Fruit fly (Drosophila melanogaster) whole organism, embryonic: ENCODE measurements around the gene CstF50.

ENCODE experiments used
- Adf1 ChIP-seq: fragments of 200-800 bp; sonication (Bioruptor generic); IDR thresholded peaks from 2 replicates; pipeline ENCODE4 v1.3.6; 2022; ENCODE audit warnings: missing biosample characterization, missing genetic modification characterization
- Blimp-1 ChIP-seq: fragments of 200-800 bp; sonication (Bioruptor generic); optimal IDR thresholded peaks from 3 replicates; lab custom pipeline; 2018; ENCODE audit warnings: missing biosample characterization, missing genetic modification characterization, mild to moderate bottlenecking, moderate library complexity, missing genetic modification reagents
- Bteb2 ChIP-seq: fragments of 200-800 bp; sonication (Bioruptor generic); optimal IDR thresholded peaks from 2 replicates; lab custom pipeline; 2016; ENCODE audit warnings: missing biosample characterization, missing genetic modification characterization
- CG12071 ChIP-seq: fragments of 200-800 bp; sonication (Bioruptor generic); optimal IDR thresholded peaks from 3 replicates; lab custom pipeline; 2018; ENCODE audit warnings: missing biosample characterization, mild to moderate bottlenecking, missing genetic modification characterization
- CG12769 ChIP-seq: fragments of 200-800 bp; sonication (Bioruptor generic); optimal IDR thresholded peaks from 2 replicates; lab custom pipeline; 2019; ENCODE audit warnings: missing biosample characterization, mild to moderate bottlenecking, missing genetic modification characterization, moderate library complexity
- CG13424 ChIP-seq: fragments of 200-800 bp; sonication (Bioruptor generic); optimal IDR thresholded peaks from 2 replicates; lab custom pipeline; 2019; ENCODE audit warnings: missing biosample characterization, mild to moderate bottlenecking, missing genetic modification characterization, moderate library complexity
- CG14965 ChIP-seq: fragments of 200-800 bp; sonication (Bioruptor generic); optimal IDR thresholded peaks from 2 replicates; lab custom pipeline; 2016; ENCODE audit warnings: missing biosample characterization, missing genetic modification characterization, borderline replicate concordance
- CG15073 ChIP-seq: fragments of 200-800 bp; sonication (Bioruptor generic); optimal IDR thresholded peaks from 2 replicates; lab custom pipeline; 2016; ENCODE audit warnings: missing biosample characterization, missing genetic modification characterization
- CG16813 ChIP-seq: fragments of 200-800 bp; sonication (Bioruptor generic); IDR thresholded peaks from 3 replicates; pipeline ENCODE4 v1.3.6; 2022; ENCODE audit warnings: missing biosample characterization, missing genetic modification characterization; ENCODE audit not compliant: partially characterized antibody
- CG2129 ChIP-seq: fragments of 200-800 bp; sonication (Bioruptor generic); IDR thresholded peaks from 2 replicates; pipeline ENCODE4 v1.3.6; 2022; ENCODE audit warnings: missing biosample characterization, missing genetic modification characterization; ENCODE audit not compliant: partially characterized antibody
- CG2712 ChIP-seq: fragments of 200-800 bp; optimal IDR thresholded peaks from 3 replicates; lab custom pipeline; 2019; ENCODE audit warnings: missing biosample characterization, mild to moderate bottlenecking, missing genetic modification characterization, moderate library complexity
- CG4328 ChIP-seq: fragments of 200-800 bp; sonication (Bioruptor generic); optimal IDR thresholded peaks from 3 replicates; lab custom pipeline; 2017; ENCODE audit warnings: missing biosample characterization, missing genetic modification reagents, missing genetic modification characterization
- CG6254 ChIP-seq: fragments of 200-800 bp; sonication (Bioruptor generic); optimal IDR thresholded peaks from 3 replicates; lab custom pipeline; 2017; ENCODE audit warnings: mild to moderate bottlenecking, missing biosample characterization, missing genetic modification reagents, missing genetic modification characterization
- CG6272 ChIP-seq: fragments of 200-800 bp; sonication (Bioruptor generic); IDR thresholded peaks from 2 replicates; pipeline ENCODE4 v1.3.6; 2022; ENCODE audit warnings: missing biosample characterization, missing genetic modification characterization
- CG6765 ChIP-seq: fragments of 200-800 bp; sonication (Bioruptor generic); optimal IDR thresholded peaks from 3 replicates; lab custom pipeline; 2017; ENCODE audit warnings: missing biosample characterization, mild to moderate bottlenecking, missing genetic modification characterization
- CG9437 ChIP-seq: fragments of 200-800 bp; sonication (Bioruptor generic); optimal IDR thresholded peaks from 2 replicates; lab custom pipeline; 2018; ENCODE audit warnings: missing biosample characterization, mild to moderate bottlenecking, missing genetic modification characterization
- CG9609 ChIP-seq: fragments of 200-800 bp; sonication (Bioruptor generic); optimal IDR thresholded peaks from 3 replicates; lab custom pipeline; 2016; ENCODE audit warnings: missing biosample characterization, missing genetic modification characterization
- Camta ChIP-seq: fragments of 200-800 bp; sonication (Bioruptor generic); optimal IDR thresholded peaks from 2 replicates; lab custom pipeline; 2016; ENCODE audit warnings: missing biosample characterization, missing genetic modification characterization
- D19B ChIP-seq: fragments of 200-800 bp; sonication (Bioruptor generic); optimal IDR thresholded peaks from 2 replicates; lab custom pipeline; 2017; ENCODE audit warnings: missing biosample characterization, mild to moderate bottlenecking, missing genetic modification characterization
- Hsf ChIP-seq: fragments of 200-800 bp; sonication (Bioruptor generic); optimal IDR thresholded peaks from 3 replicates; lab custom pipeline; 2016; ENCODE audit warnings: missing biosample characterization, missing genetic modification characterization
- Lpt ChIP-seq: fragments of >200 bp; optimal IDR thresholded peaks from 2 replicates; lab custom pipeline; 2018; ENCODE audit warnings: missing biosample characterization, missing genetic modification characterization
- Pdp1 ChIP-seq, 2 experiments: fragments of 200-800 bp; sonication (Bioruptor generic); optimal IDR thresholded peaks; 3 replicates each; lab custom pipeline; 2016; ENCODE audit warnings: missing biosample characterization in 2 of 2, missing genetic modification characterization in 2 of 2, mild to moderate bottlenecking in 1 of 2, moderate library complexity in 1 of 2
- Ravus ChIP-seq: fragments of 200-800 bp; sonication (Bioruptor generic); IDR thresholded peaks from 2 replicates; pipeline ENCODE4 v1.3.6; 2022; ENCODE audit warnings: missing biosample characterization, missing genetic modification characterization
- Scr ChIP-seq: fragments of 200-800 bp; sonication (Bioruptor generic); IDR thresholded peaks from 2 replicates; pipeline ENCODE4 v1.3.6; 2022; ENCODE audit warnings: missing biosample characterization, missing genetic modification characterization; ENCODE audit not compliant: partially characterized antibody
- Sin3A ChIP-seq: fragments of >200 bp; optimal IDR thresholded peaks from 2 replicates; lab custom pipeline; 2018
- Sox100B ChIP-seq: fragments of 200-800 bp; sonication (Bioruptor generic); optimal IDR thresholded peaks from 3 replicates; lab custom pipeline; 2018; ENCODE audit warnings: missing biosample characterization, mild to moderate bottlenecking, missing genetic modification characterization
- Stat92E ChIP-seq, 3 experiments: fragments of >200 bp in 2 of 3; fragments of 200-800 bp in 1 of 3; sonication (Bioruptor generic) in 1 of 3; optimal IDR thresholded peaks; 2 replicates each; lab custom pipeline; 2017 to 2019; ENCODE audit warnings: missing biosample characterization in 3 of 3, missing genetic modification characterization in 3 of 3, mild to moderate bottlenecking in 1 of 3, moderate library complexity in 1 of 3
- amos ChIP-seq: fragments of 200-800 bp; sonication (Bioruptor generic); IDR thresholded peaks from 2 replicates; pipeline ENCODE4 v1.3.6; 2022; ENCODE audit warnings: missing biosample characterization, missing genetic modification characterization; ENCODE audit not compliant: partially characterized antibody
- az2 ChIP-seq: fragments of 200-800 bp; sonication (Bioruptor generic); optimal IDR thresholded peaks from 3 replicates; lab custom pipeline; 2016; ENCODE audit warnings: missing biosample characterization, missing genetic modification characterization
- bbx ChIP-seq: fragments of 200-800 bp; sonication (Bioruptor generic); IDR thresholded peaks from 2 replicates; pipeline ENCODE4 v1.3.6; 2022; ENCODE audit warnings: missing biosample characterization, missing genetic modification characterization; ENCODE audit not compliant: partially characterized antibody
- dm ChIP-seq: fragments of 200-800 bp; sonication (Bioruptor generic); optimal IDR thresholded peaks from 3 replicates; lab custom pipeline; 2016; ENCODE audit warnings: missing biosample characterization, missing genetic modification characterization
- en ChIP-seq: fragments of 200-800 bp; sonication (Bioruptor generic); optimal IDR thresholded peaks from 2 replicates; lab custom pipeline; 2016; ENCODE audit warnings: missing biosample characterization, missing genetic modification characterization
- exex ChIP-seq: fragments of 200-800 bp; sonication (Bioruptor generic); optimal IDR thresholded peaks from 4 replicates; lab custom pipeline; 2018; ENCODE audit warnings: missing biosample characterization, mild to moderate bottlenecking, missing genetic modification characterization, moderate library complexity
- gfzf ChIP-seq: fragments of 200-800 bp; sonication (Bioruptor generic); optimal IDR thresholded peaks from 2 replicates; lab custom pipeline; 2016; ENCODE audit warnings: missing biosample characterization, mild to moderate bottlenecking, missing genetic modification characterization, moderate library complexity
- grau ChIP-seq: fragments of 200-800 bp; optimal IDR thresholded peaks from 3 replicates; lab custom pipeline; 2019; ENCODE audit warnings: missing biosample characterization, mild to moderate bottlenecking, missing genetic modification characterization, moderate library complexity
- gro ChIP-seq: fragments of 200-800 bp; sonication (Bioruptor generic); optimal IDR thresholded peaks from 2 replicates; lab custom pipeline; 2016; ENCODE audit warnings: missing biosample characterization, missing genetic modification characterization
- insv ChIP-seq, 2 experiments: fragments of 200-800 bp; sonication (Bioruptor generic); optimal IDR thresholded peaks; 3 replicates each; lab custom pipeline; 2016 to 2018; ENCODE audit warnings: missing biosample characterization in 2 of 2, missing genetic modification characterization in 2 of 2
- knrl ChIP-seq: fragments of 200-800 bp; sonication (Bioruptor generic); IDR thresholded peaks from 3 replicates; pipeline ENCODE4 v1.3.6; 2022; ENCODE audit warnings: missing biosample characterization, missing genetic modification characterization; ENCODE audit not compliant: partially characterized antibody
- oc ChIP-seq: fragments of 200-800 bp; sonication (Bioruptor generic); optimal IDR thresholded peaks from 2 replicates; lab custom pipeline; 2018; ENCODE audit warnings: missing biosample characterization, mild to moderate bottlenecking, missing genetic modification characterization, moderate library complexity
- sens-2 ChIP-seq: fragments of 200-800 bp; sonication (Bioruptor generic); IDR thresholded peaks from 2 replicates; pipeline ENCODE4 v1.3.6; 2022; ENCODE audit warnings: missing biosample characterization, missing genetic modification characterization
- shn ChIP-seq: fragments of 200-800 bp; sonication (Bioruptor generic); optimal IDR thresholded peaks from 3 replicates; lab custom pipeline; 2016; ENCODE audit warnings: missing biosample characterization, missing genetic modification characterization
- tna ChIP-seq: fragments of 200-800 bp; sonication (Bioruptor generic); IDR thresholded peaks from 2 replicates; pipeline ENCODE4 v1.3.6; 2022; ENCODE audit warnings: missing biosample characterization, missing genetic modification characterization; ENCODE audit not compliant: partially characterized antibody
- twi ChIP-seq: fragments of 200-800 bp; optimal IDR thresholded peaks from 2 replicates; lab custom pipeline; 2019; ENCODE audit warnings: missing biosample characterization, mild to moderate bottlenecking, missing genetic modification characterization, moderate library complexity
- unc-4 ChIP-seq: fragments of 200-800 bp; sonication (Bioruptor generic); IDR thresholded peaks from 2 replicates; pipeline ENCODE4 v1.3.6; 2022; ENCODE audit warnings: missing biosample characterization, missing genetic modification characterization; ENCODE audit not compliant: partially characterized antibody
- vnd ChIP-seq: fragments of 200-800 bp; sonication (Bioruptor generic); IDR thresholded peaks from 3 replicates; pipeline ENCODE4 v1.3.6; 2022; ENCODE audit warnings: missing biosample characterization, missing genetic modification characterization; ENCODE audit not compliant: partially characterized antibody
- wdn ChIP-seq: fragments of 200-800 bp; sonication (Bioruptor generic); IDR thresholded peaks from 2 replicates; pipeline ENCODE4 v1.3.6; 2022; ENCODE audit warnings: missing biosample characterization, missing genetic modification characterization
- zen2 ChIP-seq: fragments of 200-800 bp; sonication (Bioruptor generic); IDR thresholded peaks from 3 replicates; pipeline ENCODE4 v1.3.6; 2022; ENCODE audit warnings: missing biosample characterization, missing genetic modification characterization; ENCODE audit not compliant: partially characterized antibody
- zf30C ChIP-seq: fragments of 200-800 bp; sonication (Bioruptor generic); optimal IDR thresholded peaks from 3 replicates; lab custom pipeline; 2018; ENCODE audit warnings: missing biosample characterization, mild to moderate bottlenecking, missing genetic modification characterization

The CstF50 gene

dm6 chr3R:31686692-31687351, 49.9 kb downstream of the CstF50 start (continued):
- TF ChIP-seq gfzf: no peak
- TF ChIP-seq tna (GFP tag; lab: Robert Waterston, UW): no peak
- TF ChIP-seq CG12071: peak; percentile 56
- TF ChIP-seq CG13424 (tag; lab: Kevin White, UChicago): peak; percentile 92
- TF ChIP-seq CG6254: peak; percentile 92
- TF ChIP-seq exex (tag; lab: Kevin White, UChicago): peak; percentile 22
- no peak for TF ChIP-seq gro
- no peak for TF ChIP-seq Lpt
- TF ChIP-seq dm: peak; percentile 67
- peak; percentile 83 for TF ChIP-seq en (GFP tag; lab: Kevin White, UChicago)
- TF ChIP-seq Hsf (GFP tag; lab: Kevin White, UChicago): peak; percentile 89
- peak; percentile 89 for TF ChIP-seq Camta (GFP tag; lab: Kevin White, UChicago)
- TF ChIP-seq amos: no peak
- TF ChIP-seq Bteb2 (GFP tag; lab: Kevin White, UChicago): peak; percentile 61
- peak; percentile 6; the same call in 1 of the 2 replicates for TF ChIP-seq Ravus (GFP tag; lab: Robert Waterston, UW)
- TF ChIP-seq Stat92E (GFP tag; optimal IDR thresholded peaks at IDR 0.05; lab: Kevin White, UChicago): peak in 1 of 3 experiments; percentile 95
- TF ChIP-seq Sin3A (lab: Kevin White, UChicago): no peak
- peak; percentile 79 for TF ChIP-seq zf30C (GFP tag; lab: Kevin White, UChicago)
- 0 out of 2 replicates have a peak, but pooled peaks have one; percentile 24 for TF ChIP-seq wdn
- peak; percentile 90 for TF ChIP-seq Blimp-1 (GFP tag; lab: Kevin White, UChicago)
- peak; percentile 52 for TF ChIP-seq CG14965 (GFP tag; lab: Kevin White, UChicago)
- no peak for TF ChIP-seq Scr (GFP tag; lab: Robert Waterston, UW)
- TF ChIP-seq Adf1 (GFP tag; lab: Robert Waterston, UW): no peak
- no peak for TF ChIP-seq vnd
- peak; percentile 91 for TF ChIP-seq oc
- no peak for TF ChIP-seq CG6765 (GFP tag; lab: Kevin White, UChicago)
- TF ChIP-seq az2: peak; percentile 92
- peak; percentile 64 for TF ChIP-seq CG12769 (tag; lab: Kevin White, UChicago)
- peak; percentile 82 for TF ChIP-seq Sox100B
- no peak for TF ChIP-seq zen2 (GFP tag; lab: Robert Waterston, UW)
- TF ChIP-seq unc-4 (GFP tag; lab: Robert Waterston, UW): no peak
- TF ChIP-seq CG6272 (GFP tag; lab: Robert Waterston, UW): peak; percentile 61
- no peak for TF ChIP-seq insv (GFP tag; optimal IDR thresholded peaks at IDR 0.05; lab: Kevin White, UChicago)
- peak; percentile 70 for TF ChIP-seq CG9437 (GFP tag; lab: Kevin White, UChicago)
- TF ChIP-seq CG2712 (tag; lab: Kevin White, UChicago): peak; percentile 95
- TF ChIP-seq knrl (GFP tag; lab: Robert Waterston, UW): no peak
- TF ChIP-seq CG16813 (GFP tag; lab: Robert Waterston, UW): no peak
- TF ChIP-seq CG4328 (GFP tag; lab: Kevin White, UChicago): peak; percentile 67
- peak; percentile 82 to 85 for TF ChIP-seq Pdp1 (GFP tag; optimal IDR thresholded peaks at IDR 0.05; lab: Kevin White, UChicago)
- TF ChIP-seq bbx (GFP tag; lab: Robert Waterston, UW): no peak
- peak; percentile 70 for TF ChIP-seq CG15073 (GFP tag; lab: Kevin White, UChicago)
- TF ChIP-seq CG2129 (GFP tag; lab: Robert Waterston, UW): no peak
- TF ChIP-seq CG9609: peak; percentile 78
- peak; percentile 72 for TF ChIP-seq shn (GFP tag; lab: Kevin White, UChicago)
- peak; percentile 84 for TF ChIP-seq grau
- no peak for TF ChIP-seq D19B (GFP tag; lab: Kevin White, UChicago)
- TF ChIP-seq sens-2 (GFP tag; lab: Robert Waterston, UW): peak; percentile 93
- TF ChIP-seq twi (tag; lab: Kevin White, UChicago): peak; percentile 86
